Worm (Caenorhabditis elegans): Measurements from ENCODE around the gene ral-1.

ral-1 gene

ce11 chrIII:3307379-3307778 is 3.7 kb upstream of the ral-1 start:
- TF ChIP-seq C38D4.7 (GFP tag; optimal IDR thresholded peaks at IDR 0.05) (no peak), nfya-1 (tag; optimal IDR thresholded peaks at IDR 0.05) (peak; percentile 21)

DNA sequence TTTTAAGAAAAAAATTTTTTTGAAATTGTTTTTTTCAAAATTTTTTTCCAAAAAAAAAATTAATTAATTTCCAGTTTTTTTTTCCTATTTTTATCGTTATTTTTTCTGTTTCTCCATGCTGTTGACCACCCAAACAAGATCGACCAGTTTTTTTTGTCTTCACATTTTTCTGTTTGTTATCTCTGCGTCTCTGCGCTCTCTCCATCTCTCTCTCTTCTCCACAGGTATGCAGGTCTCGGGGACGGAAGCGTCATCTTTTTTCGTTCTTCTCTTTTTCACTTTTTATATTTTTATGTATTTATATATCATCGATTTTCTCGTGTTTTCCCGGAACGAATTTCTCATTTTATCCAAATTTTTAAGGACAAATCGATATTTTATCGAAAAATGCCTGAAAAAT is 2.2 kb upstream of the ral-1 start:
- no peak for TF ChIP-seq ceh-19 (GFP tag; optimal IDR thresholded peaks at IDR 0.05)
- no peak for TF ChIP-seq dmd-4 (tag; optimal IDR thresholded peaks at IDR 0.05; ENCODE audit: borderline replicate concordance)
- TF ChIP-seq tbx-2 (tag; optimal IDR thresholded peaks at IDR 0.05) = no peak
- no peak for TF ChIP-seq ets-4 (tag; optimal IDR thresholded peaks at IDR 0.05)
- TF ChIP-seq tbx-7 (tag; optimal IDR thresholded peaks at IDR 0.05) = no peak
- TF ChIP-seq ceh-9 (tag; optimal IDR thresholded peaks at IDR 0.05) = no peak
- TF ChIP-seq hlh-8 (tag; optimal IDR thresholded peaks at IDR 0.05) = no peak
- no peak for TF ChIP-seq che-1 (tag; optimal IDR thresholded peaks at IDR 0.05)
- no peak for TF ChIP-seq ceh-24 (tag; optimal IDR thresholded peaks at IDR 0.05)
- no peak for TF ChIP-seq fkh-6 (tag; optimal IDR thresholded peaks at IDR 0.05)

DNA sequence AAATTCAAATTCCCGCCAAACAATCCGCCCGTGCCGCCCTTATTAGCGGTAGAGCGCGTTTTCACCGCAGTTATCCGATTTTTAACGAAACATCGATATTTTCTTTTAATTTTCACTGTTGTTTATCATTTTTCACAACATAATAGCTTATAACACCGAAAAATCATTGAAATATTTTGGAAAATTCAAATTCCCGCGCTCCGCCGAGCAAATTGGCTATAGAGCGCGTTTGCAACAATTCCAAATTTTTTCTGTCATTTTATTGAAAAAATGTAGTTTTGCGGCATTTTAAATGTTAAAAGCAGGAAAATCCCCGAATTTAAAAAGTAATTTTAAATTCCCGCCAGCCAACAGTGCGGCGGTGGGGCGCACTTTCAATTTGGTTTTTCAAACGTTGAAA is 1.4 kb upstream of the ral-1 start:
- TF ChIP-seq ceh-22 (tag; optimal IDR thresholded peaks at IDR 0.05) = no peak
- no peak for TF ChIP-seq ama-1 (optimal IDR thresholded peaks at IDR 0.05)
- TF ChIP-seq K02D7.2 (tag; optimal IDR thresholded peaks at IDR 0.05) = no peak
- no peak for TF ChIP-seq odd-2 (tag; optimal IDR thresholded peaks at IDR 0.05)
- TF ChIP-seq mec-3 (tag; optimal IDR thresholded peaks at IDR 0.05; ENCODE audit: borderline replicate concordance) = no peak
- TF ChIP-seq pros-1 (tag; optimal IDR thresholded peaks at IDR 0.05) = no peak
- TF ChIP-seq ref-2 (tag; optimal IDR thresholded peaks at IDR 0.05) = no peak
- no peak for TF ChIP-seq fax-1 (tag; optimal IDR thresholded peaks at IDR 0.05)
- no peak for TF ChIP-seq zip-5 (tag; optimal IDR thresholded peaks at IDR 0.05)
- no peak for TF ChIP-seq elt-4 (tag; optimal IDR thresholded peaks at IDR 0.05)
- TF ChIP-seq unc-42 (tag; optimal IDR thresholded peaks at IDR 0.05) = no peak
- TF ChIP-seq eyg-1 (tag; optimal IDR thresholded peaks at IDR 0.05) = no peak

ce11 chrIII:3311607-3312006 is 497 bp downstream of the ral-1 start:
- TF ChIP-seq hlh-8 (tag; optimal IDR thresholded peaks at IDR 0.05) = no peak
- TF ChIP-seq pag-3 (tag; optimal IDR thresholded peaks at IDR 0.05; ENCODE audit: borderline replicate concordance) = no peak
- no peak for TF ChIP-seq ref-2 (tag; optimal IDR thresholded peaks at IDR 0.05)
- TF ChIP-seq sdc-2 (tag; optimal IDR thresholded peaks at IDR 0.05) = no peak
- TF ChIP-seq ceh-14 (tag; optimal IDR thresholded peaks at IDR 0.05) = no peak

ce11 chrIII:3312111-3312510 is 1.0 kb downstream of the ral-1 start:
- TF ChIP-seq ceh-22 (tag; optimal IDR thresholded peaks at IDR 0.05) = no peak
- TF ChIP-seq unc-3 (GFP tag; conservative IDR thresholded peaks at IDR 0.05) = no peak
- no peak for TF ChIP-seq unc-3 (tag; optimal IDR thresholded peaks at IDR 0.05)
- TF ChIP-seq gmeb-2 (tag; optimal IDR thresholded peaks at IDR 0.05) = no peak
- no peak for TF ChIP-seq ceh-2 (tag; optimal IDR thresholded peaks at IDR 0.05)
- no peak for TF ChIP-seq nfya-1 (tag; optimal IDR thresholded peaks at IDR 0.05)
- TF ChIP-seq sox-2 (GFP tag; IDR thresholded peaks at IDR 0.05) = no peak
- TF ChIP-seq ceh-19 (GFP tag; optimal IDR thresholded peaks at IDR 0.05) = no peak
- TF ChIP-seq dmd-4 (tag; optimal IDR thresholded peaks at IDR 0.05; ENCODE audit: borderline replicate concordance) = no peak

ce11 chrIII:3317887-3318286 is 6.8 kb downstream of the ral-1 start:
- TF ChIP-seq ceh-45 (GFP tag; IDR thresholded peaks at IDR 0.05) (0 out of 2 replicates have a peak, but pooled peaks have one; percentile 26), pha-2 (tag; optimal IDR thresholded peaks at IDR 0.05) (no peak)

Data from whole organism, late embryonic.